Worm (Caenorhabditis elegans) whole organism, L2 larva: ENCODE results near the gene C01G5.4.
A peak's percentile ranks its signal among the peaks of the same experiment; 100 is the strongest.

Experiments used
- F13H6.1 ChIP-seq: sonication (generic microtip); optimal IDR thresholded peaks from 2 replicates; lab custom pipeline; 2016; ENCODE audit warnings: missing genetic modification characterization, missing compliant biosample characterization
- R02D3.7 ChIP-seq: fragments of 150-350 bp; optimal IDR thresholded peaks from 2 replicates; lab custom pipeline; 2014; ENCODE audit warnings: missing biosample characterization, missing genetic modification characterization
- ZK546.5 ChIP-seq: sonication (generic microtip); optimal IDR thresholded peaks from 2 replicates; lab custom pipeline; 2017; ENCODE audit warnings: missing biosample characterization, missing genetic modification characterization
- alr-1 ChIP-seq: fragments of 150-350 bp; optimal IDR thresholded peaks from 2 replicates; lab custom pipeline; 2014; ENCODE audit warnings: missing biosample characterization, missing genetic modification characterization
- aly-2 ChIP-seq: fragments of 150-350 bp; optimal IDR thresholded peaks from 2 replicates; lab custom pipeline; 2014; ENCODE audit warnings: missing biosample characterization, missing genetic modification characterization
- ama-1 ChIP-seq: fragments of 150-350 bp; optimal IDR thresholded peaks from 2 replicates; lab custom pipeline; 2018; ENCODE audit warnings: inconsistent platforms
- blmp-1 ChIP-seq: sonication (generic microtip); optimal IDR thresholded peaks from 2 replicates; lab custom pipeline; 2017; ENCODE audit warnings: missing genetic modification characterization, mild to moderate bottlenecking, missing compliant biosample characterization, antibody characterized with exemption, moderate library complexity; ENCODE audit not compliant: insufficient read depth
- ceh-16 ChIP-seq: fragments of 150-350 bp; optimal IDR thresholded peaks from 2 replicates; lab custom pipeline; 2014; ENCODE audit warnings: missing biosample characterization, missing genetic modification characterization
- ceh-82 ChIP-seq: fragments of 150-350 bp; optimal IDR thresholded peaks from 2 replicates; lab custom pipeline; 2014; ENCODE audit warnings: missing biosample characterization, missing genetic modification characterization
- dmd-4 ChIP-seq: sonication (generic microtip); optimal IDR thresholded peaks from 2 replicates; lab custom pipeline; 2017; ENCODE audit warnings: missing biosample characterization, missing genetic modification characterization
- egl-27 ChIP-seq: sonication (generic microtip); optimal IDR thresholded peaks from 3 replicates; lab custom pipeline; 2017; ENCODE audit warnings: missing biosample characterization, missing genetic modification reagents, missing genetic modification characterization
- elt-3 ChIP-seq: sonication (generic microtip); optimal IDR thresholded peaks from 2 replicates; lab custom pipeline; 2017; ENCODE audit warnings: missing biosample characterization, missing genetic modification characterization
- fos-1 ChIP-seq: fragments of 150-350 bp; optimal IDR thresholded peaks from 2 replicates; lab custom pipeline; 2014; ENCODE audit warnings: missing biosample characterization, missing genetic modification characterization
- lin-11 ChIP-seq: fragments of 150-350 bp; sonication (generic microtip); optimal IDR thresholded peaks from 2 replicates; lab custom pipeline; 2014; ENCODE audit warnings: missing biosample characterization, missing genetic modification characterization, inconsistent platforms, mixed read lengths
- lin-13 ChIP-seq: fragments of 150-350 bp; optimal IDR thresholded peaks from 2 replicates; lab custom pipeline; 2014; ENCODE audit warnings: missing biosample characterization, missing genetic modification reagents, missing genetic modification characterization
- lin-39 ChIP-seq: fragments of 150-350 bp; optimal IDR thresholded peaks from 2 replicates; lab custom pipeline; 2014; ENCODE audit warnings: missing biosample characterization, missing genetic modification reagents, missing genetic modification characterization
- lsy-2 ChIP-seq, 2 experiments: fragments of 150-350 bp in 1 of 2; sonication (generic microtip) in 1 of 2; optimal IDR thresholded peaks; 2 replicates each; lab custom pipeline; 2014 to 2017; ENCODE audit warnings: missing biosample characterization in 2 of 2, missing genetic modification characterization in 2 of 2
- mab-5 ChIP-seq: fragments of 150-350 bp; optimal IDR thresholded peaks from 2 replicates; lab custom pipeline; 2014; ENCODE audit warnings: missing biosample characterization, missing genetic modification characterization
- mbf-1 ChIP-seq: sonication (generic microtip); optimal IDR thresholded peaks from 2 replicates; lab custom pipeline; 2017; ENCODE audit warnings: missing biosample characterization, missing genetic modification characterization
- mdl-1 ChIP-seq, 2 experiments: fragments of 150-350 bp in 1 of 2; sonication (generic microtip) in 1 of 2; optimal IDR thresholded peaks; 2 replicates each; lab custom pipeline; 2017; ENCODE audit warnings: missing biosample characterization in 2 of 2, missing genetic modification characterization in 2 of 2
- nhr-10 ChIP-seq: sonication (generic microtip); optimal IDR thresholded peaks from 2 replicates; lab custom pipeline; 2017; ENCODE audit warnings: missing biosample characterization, missing genetic modification characterization
- nhr-11 ChIP-seq: fragments of 150-350 bp; optimal IDR thresholded peaks from 2 replicates; lab custom pipeline; 2014; ENCODE audit warnings: missing biosample characterization, missing genetic modification characterization
- nhr-12 ChIP-seq: fragments of 150-350 bp; optimal IDR thresholded peaks from 2 replicates; lab custom pipeline; 2014; ENCODE audit warnings: missing biosample characterization, missing genetic modification characterization
- nhr-21 ChIP-seq: fragments of 150-350 bp; optimal IDR thresholded peaks from 2 replicates; lab custom pipeline; 2014; ENCODE audit warnings: missing biosample characterization, missing genetic modification characterization
- nhr-23 ChIP-seq: fragments of 150-350 bp; optimal IDR thresholded peaks from 2 replicates; lab custom pipeline; 2014; ENCODE audit warnings: missing biosample characterization, missing genetic modification reagents, missing genetic modification characterization
- nhr-25 ChIP-seq: fragments of 150-350 bp; sonication (generic microtip); optimal IDR thresholded peaks from 3 replicates; lab custom pipeline; 2014; ENCODE audit warnings: missing biosample characterization, missing genetic modification characterization
- nhr-77 ChIP-seq: fragments of 150-350 bp; optimal IDR thresholded peaks from 2 replicates; lab custom pipeline; 2014; ENCODE audit warnings: missing biosample characterization, missing genetic modification characterization
- sem-4 ChIP-seq: fragments of 150-350 bp; optimal IDR thresholded peaks from 2 replicates; lab custom pipeline; 2014; ENCODE audit warnings: missing biosample characterization, missing genetic modification reagents, missing genetic modification characterization
- skn-1 ChIP-seq: sonication (generic microtip); optimal IDR thresholded peaks from 2 replicates; lab custom pipeline; 2017; ENCODE audit warnings: missing biosample characterization, missing genetic modification characterization
- sma-3 ChIP-seq: sonication (generic microtip); optimal IDR thresholded peaks from 2 replicates; lab custom pipeline; 2016; ENCODE audit warnings: missing genetic modification reagents, missing genetic modification characterization, missing compliant biosample characterization
- unc-55 ChIP-seq: fragments of 150-350 bp; sonication (generic microtip); optimal IDR thresholded peaks from 3 replicates; lab custom pipeline; 2014; ENCODE audit warnings: missing biosample characterization, missing genetic modification reagents, missing genetic modification characterization
- zag-1 ChIP-seq: fragments of 150-350 bp; optimal IDR thresholded peaks from 2 replicates; lab custom pipeline; 2014; ENCODE audit warnings: missing biosample characterization, missing genetic modification characterization
- ztf-4 ChIP-seq: fragments of 150-350 bp; optimal IDR thresholded peaks from 2 replicates; lab custom pipeline; 2014; ENCODE audit warnings: missing biosample characterization, missing genetic modification characterization

The C01G5.4 gene

ce11 chrIV:6556624-6557368 is 25.2 kb downstream of the C01G5.4 start, which contains the start of gene try-3 (continued):
- TF ChIP-seq lin-11 (tag; lab: Kevin White, UChicago) (peak; percentile 56), zag-1 (tag; lab: Kevin White, UChicago) (peak; percentile 26), elt-3 (tag; lab: Kevin White, UChicago) (no peak), lin-13 (GFP tag; lab: Kevin White, UChicago) (peak; percentile 72)

ce11 chrIV:6560434-6560833 is 28.9 kb downstream of the C01G5.4 start, which contains the start of gene best-9:
Gene best-9 (plus strand): TSS chrIV:6560734.
- TF ChIP-seq mbf-1 (tag; lab: Kevin White, UChicago) (no peak), alr-1 (tag; lab: Kevin White, UChicago) (no peak), R02D3.7 (tag; lab: Kevin White, UChicago) (no peak), sma-3 (GFP tag; lab: Kevin White, UChicago) (no peak), ama-1 (lab: Kevin White, UChicago) (no peak), ZK546.5 (tag; lab: Kevin White, UChicago) (no peak), nhr-12 (tag; lab: Kevin White, UChicago) (no peak), lin-39 (tag; lab: Kevin White, UChicago) (no peak), lsy-2 (tag; optimal IDR thresholded peaks at IDR 0.05; lab: Kevin White, UChicago) (no peak)

ce11 chrIV:6562039-6562438 is 30.5 kb downstream of the C01G5.4 start:
- TF ChIP-seq nhr-25 (tag; lab: Kevin White, UChicago), result no peak
- no peak for TF ChIP-seq ceh-16 (tag; lab: Kevin White, UChicago)
- TF ChIP-seq nhr-77, result no peak
- no peak for TF ChIP-seq elt-3 (tag; lab: Kevin White, UChicago)
- no peak for TF ChIP-seq mab-5
- no peak for TF ChIP-seq mbf-1 (tag; lab: Kevin White, UChicago)
- TF ChIP-seq R02D3.7 (tag; lab: Kevin White, UChicago), result no peak
- no peak for TF ChIP-seq nhr-23
- TF ChIP-seq nhr-10 (tag; lab: Kevin White, UChicago), result no peak
- no peak for TF ChIP-seq ZK546.5 (tag; lab: Kevin White, UChicago)
- TF ChIP-seq sma-3 (GFP tag; lab: Kevin White, UChicago), result no peak
- no peak for TF ChIP-seq mdl-1 (tag; optimal IDR thresholded peaks at IDR 0.05; lab: Kevin White, UChicago)
- no peak for TF ChIP-seq lin-11 (tag; lab: Kevin White, UChicago)
- no peak for TF ChIP-seq F13H6.1 (tag; lab: Kevin White, UChicago)
- TF ChIP-seq unc-55, result no peak
- TF ChIP-seq nhr-21 (tag; lab: Kevin White, UChicago), result no peak
- TF ChIP-seq ceh-82 (tag; lab: Kevin White, UChicago), result no peak
- no peak for TF ChIP-seq aly-2 (tag; lab: Kevin White, UChicago)

ce11 chrIV:6565605-6566004 is 34.1 kb downstream of the C01G5.4 start:
- TF ChIP-seq dmd-4 (tag; lab: Kevin White, UChicago) (no peak), ama-1 (lab: Kevin White, UChicago) (no peak), ceh-82 (tag; lab: Kevin White, UChicago) (no peak), sem-4 (no peak), nhr-11 (no peak), ztf-4 (no peak), fos-1 (tag; lab: Kevin White, UChicago) (no peak), mbf-1 (tag; lab: Kevin White, UChicago) (no peak), F13H6.1 (tag; lab: Kevin White, UChicago) (no peak), unc-55 (no peak), egl-27 (tag; lab: Kevin White, UChicago) (no peak), lin-11 (tag; lab: Kevin White, UChicago) (no peak), ceh-16 (tag; lab: Kevin White, UChicago) (no peak), nhr-10 (tag; lab: Kevin White, UChicago) (no peak), blmp-1 (tag; lab: Kevin White, UChicago) (no peak), nhr-25 (tag; lab: Kevin White, UChicago) (no peak), skn-1 (tag; lab: Kevin White, UChicago) (no peak), ZK546.5 (tag; lab: Kevin White, UChicago) (no peak)
